Fruit fly (Drosophila melanogaster) whole organism, embryonic: ENCODE measurements around the gene RpL14.

Source experiments
- Atf6 ChIP-seq: fragments of 200-800 bp; sonication (Bioruptor generic); IDR thresholded peaks from 2 replicates; pipeline ENCODE4 v1.3.6; 2022; ENCODE audit warnings: missing biosample characterization, missing genetic modification characterization
- CG10431 ChIP-seq: fragments of 200-800 bp; sonication (Bioruptor generic); optimal IDR thresholded peaks from 3 replicates; lab custom pipeline; 2018; ENCODE audit warnings: missing biosample characterization, mild to moderate bottlenecking, missing genetic modification characterization
- Nf-YB ChIP-seq: fragments of 200-800 bp; sonication (Bioruptor generic); optimal IDR thresholded peaks from 3 replicates; lab custom pipeline; 2019; ENCODE audit warnings: missing biosample characterization, mild to moderate bottlenecking, missing genetic modification characterization, moderate library complexity
- da ChIP-seq: fragments of 200-800 bp; sonication (Bioruptor generic); optimal IDR thresholded peaks from 2 replicates; lab custom pipeline; 2016; ENCODE audit warnings: missing biosample characterization, missing genetic modification characterization
- gfzf ChIP-seq: fragments of 200-800 bp; sonication (Bioruptor generic); optimal IDR thresholded peaks from 2 replicates; lab custom pipeline; 2016; ENCODE audit warnings: missing biosample characterization, mild to moderate bottlenecking, missing genetic modification characterization, moderate library complexity
- gro ChIP-seq: fragments of 200-800 bp; sonication (Bioruptor generic); optimal IDR thresholded peaks from 2 replicates; lab custom pipeline; 2016; ENCODE audit warnings: missing biosample characterization, missing genetic modification characterization
- jumu ChIP-seq: fragments of 200-800 bp; sonication (Bioruptor generic); optimal IDR thresholded peaks from 3 replicates; lab custom pipeline; 2016; ENCODE audit warnings: missing biosample characterization, missing genetic modification characterization
- otp ChIP-seq: fragments of 200-800 bp; sonication (Bioruptor generic); IDR thresholded peaks from 3 replicates; pipeline ENCODE4, ENCODE4 v1.3.6; 2022; ENCODE audit warnings: missing biosample characterization, missing genetic modification characterization
- pho ChIP-seq: fragments of 200-800 bp; sonication (Bioruptor generic); optimal IDR thresholded peaks from 2 replicates; lab custom pipeline; 2016; ENCODE audit warnings: missing biosample characterization, missing genetic modification characterization
- sisA ChIP-seq: fragments of 200-800 bp; sonication (Bioruptor generic); IDR thresholded peaks from 2 replicates; pipeline ENCODE4 v1.3.6; 2022; ENCODE audit warnings: missing biosample characterization, missing genetic modification characterization

DNA sequence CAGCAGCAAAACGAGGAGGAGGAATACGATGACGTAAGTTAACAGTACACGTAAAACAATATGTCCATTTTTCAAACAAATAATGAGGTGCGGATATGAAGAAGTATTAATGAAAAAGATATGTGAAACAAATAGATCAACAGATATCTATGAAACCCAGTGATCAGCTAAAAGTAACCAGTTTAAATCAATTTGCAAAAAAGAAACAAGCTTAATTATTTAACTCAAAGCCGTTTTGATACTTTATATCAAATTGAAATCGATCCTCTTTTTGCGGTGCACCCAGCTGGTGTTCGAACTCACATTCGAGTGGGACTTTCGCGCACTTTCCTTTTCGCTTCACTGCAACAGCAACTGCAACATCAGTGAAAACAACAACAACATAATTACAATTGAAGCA, 40.2 kb downstream of the RpL14 start:
- TF ChIP-seq sisA (GFP tag; lab: Robert Waterston, UW), result no peak
- no peak for TF ChIP-seq Nf-YB (GFP tag; lab: Kevin White, UChicago)
- TF ChIP-seq gro (GFP tag; lab: Kevin White, UChicago), result no peak
- TF ChIP-seq gfzf, result no peak
- no peak for TF ChIP-seq otp (GFP tag; lab: Robert Waterston, UW)
- TF ChIP-seq Atf6, result no peak
- no peak for TF ChIP-seq da (GFP tag; lab: Kevin White, UChicago)
- TF ChIP-seq CG10431, result no peak
- TF ChIP-seq pho (GFP tag; lab: Kevin White, UChicago), result no peak
- no peak for TF ChIP-seq jumu (GFP tag; lab: Kevin White, UChicago)
